Worm (Caenorhabditis elegans) whole organism, dauer: ENCODE results near the gene srr-8.

ENCODE experiments used
- unc-62 ChIP-seq: sonication (generic microtip); optimal IDR thresholded peaks from 2 replicates; lab custom pipeline; 2017; ENCODE audit warnings: missing biosample characterization, missing genetic modification reagents, missing genetic modification characterization

Gene srr-8

ce11 chrV:5001386-5001785, at the start of gene srr-8:
srr-8 (plus strand) TSS chrV:5001686.
- TF ChIP-seq unc-62 (GFP tag; lab: Kevin White, UChicago), result no peak

ce11 chrV:4956529-4956928, 45.0 kb upstream of the srr-8 start, which contains the start of gene str-208:
str-208 (plus strand) TSS chrV:4956829.
- no peak for TF ChIP-seq unc-62 (GFP tag; lab: Kevin White, UChicago)

- TF ChIP-seq unc-62 (GFP tag; lab: Kevin White, UChicago), result no peak
Measured at ce11 chrV:4957619-4958018, 43.9 kb upstream of the srr-8 start.

- TF ChIP-seq unc-62 (GFP tag; lab: Kevin White, UChicago), result no peak
Measured at ce11 chrV:4960686-4961085, 40.8 kb upstream of the srr-8 start.

- TF ChIP-seq unc-62 (GFP tag; lab: Kevin White, UChicago), result no peak
Measured at ce11 chrV:4962968-4963367, 38.5 kb upstream of the srr-8 start, which contains the start of gene tam-1. tam-1 (minus strand) TSS chrV:4963102.

ce11 chrV:4963606-4964005, 37.9 kb upstream of the srr-8 start:
- TF ChIP-seq unc-62 (GFP tag; lab: Kevin White, UChicago), result no peak

ce11 chrV:4964020-4964635, 37.4 kb upstream of the srr-8 start:
- no peak for TF ChIP-seq unc-62 (GFP tag; lab: Kevin White, UChicago)

ce11 chrV:4964671-4965420, 36.6 kb upstream of the srr-8 start:
- TF ChIP-seq unc-62 (GFP tag; lab: Kevin White, UChicago), result no peak

ce11 chrV:4965790-4966189, 35.7 kb upstream of the srr-8 start:
- TF ChIP-seq unc-62 (GFP tag; lab: Kevin White, UChicago), result no peak

ce11 chrV:4967238-4967637, 34.2 kb upstream of the srr-8 start:
- no peak for TF ChIP-seq unc-62 (GFP tag; lab: Kevin White, UChicago)

ce11 chrV:4968775-4969174, 32.7 kb upstream of the srr-8 start:
- no peak for TF ChIP-seq unc-62 (GFP tag; lab: Kevin White, UChicago)

- TF ChIP-seq unc-62 (GFP tag; lab: Kevin White, UChicago), result no peak
Measured at ce11 chrV:4969503-4969902, 32.0 kb upstream of the srr-8 start.

- no peak for TF ChIP-seq unc-62 (GFP tag; lab: Kevin White, UChicago)
Measured at ce11 chrV:4972943-4973342, 28.5 kb upstream of the srr-8 start, which contains the start of gene srsx-9. srsx-9 (minus strand) TSS chrV:4973043.

ce11 chrV:4974677-4975076, 26.8 kb upstream of the srr-8 start, which contains the start of gene srsx-10:
srsx-10 (minus strand) TSS chrV:4974777.
- TF ChIP-seq unc-62 (GFP tag; lab: Kevin White, UChicago), result no peak

- TF ChIP-seq unc-62 (GFP tag; lab: Kevin White, UChicago), result no peak
Measured at ce11 chrV:4975140-4975539, 26.3 kb upstream of the srr-8 start, which contains the start of gene F26G5.1. F26G5.1 (plus strand) TSS chrV:4975478.

- TF ChIP-seq unc-62 (GFP tag; lab: Kevin White, UChicago), result no peak
Measured at ce11 chrV:4977539-4977938, 23.9 kb upstream of the srr-8 start.

- no peak for TF ChIP-seq unc-62 (GFP tag; lab: Kevin White, UChicago)
Measured at ce11 chrV:4979060-4979459, 22.4 kb upstream of the srr-8 start, which contains the start of gene srsx-11. srsx-11 (minus strand) TSS chrV:4979160.
